Worm (Caenorhabditis elegans) whole organism, L4/young adult: ENCODE results near the gene klp-11.

Source experiments
- W03F9.2 ChIP-seq: fragments of 150-350 bp; optimal IDR thresholded peaks from 2 replicates; lab custom pipeline; 2014; ENCODE audit warnings: missing biosample characterization, missing genetic modification characterization
- him-1 ChIP-seq: sonication (generic microtip); optimal IDR thresholded peaks from 2 replicates; lab custom pipeline; 2016; ENCODE audit warnings: missing genotype, missing genetic modification reagents, missing genetic modification characterization, missing compliant biosample characterization

ce11 chrIV:8792808-8793207, 30.9 kb upstream of the klp-11 start, which contains the start of gene C33D9.3:
- TF ChIP-seq him-1: no peak
- TF ChIP-seq W03F9.2 (tag; lab: Kevin White, UChicago): no peak
